Worm (Caenorhabditis elegans): Measurements from ENCODE around the gene Y111B2A.21.

Gene Y111B2A.21

ce11 chrIII:12740313-12740712 is 5.9 kb upstream of the Y111B2A.21 start:
- TF ChIP-seq ceh-19 (GFP tag; optimal IDR thresholded peaks at IDR 0.05) (no peak), nfya-1 (tag; optimal IDR thresholded peaks at IDR 0.05) (peak; percentile 70)

DNA sequence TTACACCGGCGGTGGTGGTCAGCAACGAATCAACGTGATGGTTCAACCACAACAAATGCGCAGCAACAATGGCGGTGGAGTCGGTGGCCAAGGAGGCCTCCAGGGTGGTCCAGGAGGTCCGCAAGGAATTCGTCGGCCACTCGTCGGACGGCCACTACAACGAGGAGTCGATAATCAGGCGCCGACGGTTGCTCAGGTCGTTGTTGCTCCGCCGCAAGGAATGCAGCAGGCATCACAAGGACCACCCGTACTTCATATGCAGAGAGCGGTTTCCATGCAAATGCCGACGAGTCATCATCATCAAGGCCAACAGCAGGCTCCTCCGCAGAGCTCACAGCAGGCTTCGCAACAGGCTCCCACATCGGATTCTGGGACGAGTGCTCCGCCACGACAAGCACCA is 2.7 kb upstream of the Y111B2A.21 start:
- TF ChIP-seq zip-5 (tag; optimal IDR thresholded peaks at IDR 0.05), result no peak
- TF ChIP-seq che-1 (tag; optimal IDR thresholded peaks at IDR 0.05), result no peak
- TF ChIP-seq fkh-6 (tag; optimal IDR thresholded peaks at IDR 0.05), result no peak
- no peak for TF ChIP-seq dmd-4 (tag; optimal IDR thresholded peaks at IDR 0.05; ENCODE audit: borderline replicate concordance)
- no peak for TF ChIP-seq elt-4 (tag; optimal IDR thresholded peaks at IDR 0.05)

ce11 chrIII:12750831-12751230 is 4.6 kb downstream of the Y111B2A.21 start, which contains the start of the genes irld-60 and irld-20:
Gene irld-60 (minus strand): TSS chrIII:12750931.
Gene irld-20 (plus strand): TSS chrIII:12751109.
- TF ChIP-seq pha-2 (tag; optimal IDR thresholded peaks at IDR 0.05), result no peak
- TF ChIP-seq ceh-14 (tag; optimal IDR thresholded peaks at IDR 0.05), result no peak
- no peak for TF ChIP-seq pax-1 (tag; optimal IDR thresholded peaks at IDR 0.05)
- TF ChIP-seq ama-1 (optimal IDR thresholded peaks at IDR 0.05), result no peak
- TF ChIP-seq dve-1 (tag; optimal IDR thresholded peaks at IDR 0.05), result no peak
- no peak for TF ChIP-seq npax-4 (tag; optimal IDR thresholded peaks at IDR 0.05)
- TF ChIP-seq ets-4 (tag; optimal IDR thresholded peaks at IDR 0.05), result no peak
- TF ChIP-seq ztf-16 (tag; optimal IDR thresholded peaks at IDR 0.05), result no peak
- no peak for TF ChIP-seq ceh-18 (tag; optimal IDR thresholded peaks at IDR 0.05)
- TF ChIP-seq unc-42 (tag; optimal IDR thresholded peaks at IDR 0.05), result no peak
- TF ChIP-seq ceh-9 (tag; optimal IDR thresholded peaks at IDR 0.05), result no peak
- no peak for TF ChIP-seq ceh-34 (tag; optimal IDR thresholded peaks at IDR 0.05)
- TF ChIP-seq lim-6 (tag; optimal IDR thresholded peaks at IDR 0.05), result no peak
- TF ChIP-seq K02D7.2 (tag; optimal IDR thresholded peaks at IDR 0.05), result no peak
- no peak for TF ChIP-seq zip-5 (tag; optimal IDR thresholded peaks at IDR 0.05)
- TF ChIP-seq lin-11 (tag; optimal IDR thresholded peaks at IDR 0.05), result no peak
- TF ChIP-seq rnt-1 (tag; optimal IDR thresholded peaks at IDR 0.05), result no peak
- no peak for TF ChIP-seq Y22D7AL.16 (tag; optimal IDR thresholded peaks at IDR 0.05)
- TF ChIP-seq odd-2 (tag; optimal IDR thresholded peaks at IDR 0.05), result no peak
- no peak for TF ChIP-seq hlh-30 (tag; optimal IDR thresholded peaks at IDR 0.05; ENCODE audit: insufficient read depth)

DNA sequence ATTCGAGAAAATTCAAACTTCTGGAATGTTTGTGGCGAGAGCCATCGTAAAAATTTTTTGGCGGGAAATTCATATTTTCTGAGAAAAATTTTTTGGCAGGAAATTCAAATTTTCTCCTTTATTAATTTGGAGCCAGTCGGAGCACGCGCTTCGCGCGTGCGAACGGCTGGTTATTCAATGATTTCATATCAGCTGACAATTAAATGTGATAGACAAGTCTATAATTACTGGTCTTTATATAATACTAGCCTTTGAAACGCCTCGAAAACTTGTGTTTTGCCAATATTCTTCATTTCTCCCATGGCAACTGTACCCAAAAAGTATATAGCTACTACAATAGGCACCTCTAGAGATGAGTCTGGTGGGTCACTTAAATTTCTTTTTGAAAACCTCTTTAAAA is 8.8 kb downstream of the Y111B2A.21 start, which contains the start of gene srw-10:
Gene srw-10, plus strand, starts transcription at position 301 of the 400 bp plus-strand sequence.
- TF ChIP-seq pros-1 (tag; optimal IDR thresholded peaks at IDR 0.05), result no peak
- no peak for TF ChIP-seq fax-1 (tag; optimal IDR thresholded peaks at IDR 0.05)
- no peak for TF ChIP-seq pha-2 (tag; optimal IDR thresholded peaks at IDR 0.05)
- no peak for TF ChIP-seq rnt-1 (tag; optimal IDR thresholded peaks at IDR 0.05)
- TF ChIP-seq ref-2 (tag; optimal IDR thresholded peaks at IDR 0.05), result no peak
- no peak for TF ChIP-seq ttx-3 (tag; optimal IDR thresholded peaks at IDR 0.05)
- no peak for TF ChIP-seq ceh-14 (tag; optimal IDR thresholded peaks at IDR 0.05)
- TF ChIP-seq Y22D7AL.16 (tag; optimal IDR thresholded peaks at IDR 0.05), result no peak

ce11 chrIII:12757367-12757766 is 11.1 kb downstream of the Y111B2A.21 start, which contains the start of gene srw-9:
Gene srw-9 (plus strand): TSS chrIII:12757667.
- no peak for TF ChIP-seq fax-1 (tag; optimal IDR thresholded peaks at IDR 0.05)
- no peak for TF ChIP-seq nhr-232 (tag; optimal IDR thresholded peaks at IDR 0.05)
- TF ChIP-seq rnt-1 (tag; optimal IDR thresholded peaks at IDR 0.05), result no peak
- no peak for TF ChIP-seq unc-55 (GFP tag; optimal IDR thresholded peaks at IDR 0.05)
- no peak for TF ChIP-seq ahr-1 (tag; optimal IDR thresholded peaks at IDR 0.05)
- no peak for TF ChIP-seq elt-2 (tag; optimal IDR thresholded peaks at IDR 0.05)
- TF ChIP-seq ama-1 (optimal IDR thresholded peaks at IDR 0.05), result no peak
- TF ChIP-seq ceh-24 (tag; optimal IDR thresholded peaks at IDR 0.05), result no peak
- no peak for TF ChIP-seq eyg-1 (tag; optimal IDR thresholded peaks at IDR 0.05)
- TF ChIP-seq ceh-30 (tag; optimal IDR thresholded peaks at IDR 0.05), result no peak
- TF ChIP-seq sox-2 (GFP tag; IDR thresholded peaks at IDR 0.05), result no peak
- no peak for TF ChIP-seq ceh-22 (tag; optimal IDR thresholded peaks at IDR 0.05)
- no peak for TF ChIP-seq pros-1 (tag; optimal IDR thresholded peaks at IDR 0.05)
